Worm (Caenorhabditis elegans): ENCODE results near the gene sftb-2.

The sftb-2 gene

DNA sequence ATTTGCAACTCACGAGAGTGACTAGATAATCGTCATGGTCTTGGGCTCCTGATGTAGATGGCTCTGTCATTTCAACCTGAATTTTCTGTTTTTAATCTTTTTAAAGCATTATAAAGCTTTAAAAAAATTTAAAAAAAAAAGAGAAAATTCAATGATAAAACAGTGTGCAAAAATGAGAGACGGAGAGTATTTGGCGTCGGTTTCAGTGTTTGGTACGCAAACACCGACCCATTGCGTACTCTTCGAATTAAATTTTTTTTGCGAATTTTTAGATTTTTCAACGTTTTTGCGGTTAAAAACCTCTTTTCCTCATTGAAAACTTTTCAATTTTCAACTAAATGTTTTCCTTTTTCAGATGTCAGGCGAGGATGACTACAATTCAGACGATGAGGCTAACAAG is at the start of gene sftb-2, which contains the start of gene W03F9.2:
Gene sftb-2 (plus strand): TSS at position 356 of the 400 bp plus-strand sequence.
Gene W03F9.2 (minus strand): TSS at position 153 of the 400 bp plus-strand sequence.
- TF ChIP-seq T22C8.4 (GFP tag; IDR thresholded peaks at IDR 0.05) (no peak), flt-1 (GFP tag; IDR thresholded peaks at IDR 0.05) (peak; percentile 33; the same call in 1 of the 2 replicates), ref-1 (GFP tag; conservative IDR thresholded peaks at IDR 0.05) (no peak), med-1 (GFP tag; optimal IDR thresholded peaks at IDR 0.05; ENCODE audit: insufficient read depth) (no peak)

DNA sequence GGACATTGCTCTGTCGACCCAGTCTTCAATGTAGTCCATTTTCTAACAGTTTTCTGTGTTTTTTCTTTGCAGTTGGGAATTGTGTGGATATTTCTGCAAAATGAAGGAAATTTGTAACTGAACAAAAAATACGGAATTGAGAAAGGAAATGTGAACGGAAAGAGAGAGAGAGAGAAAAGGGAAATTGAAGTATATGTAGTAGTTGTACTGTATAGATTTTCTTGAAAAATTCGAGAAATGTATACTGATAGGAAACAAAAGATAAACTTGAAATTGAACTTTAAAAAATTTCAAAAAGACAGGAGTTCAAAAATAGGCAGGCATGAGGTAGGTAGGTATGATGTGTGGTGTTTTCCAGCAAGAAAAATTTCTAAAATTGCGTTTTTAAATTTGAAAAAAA is 44.3 kb upstream of the sftb-2 start, which contains the start of gene daam-1:
Gene daam-1 (minus strand): TSS at position 101 of the 400 bp plus-strand sequence.
- TF ChIP-seq ztf-29 (GFP tag; IDR thresholded peaks at IDR 0.05) (no peak), ref-1 (GFP tag; conservative IDR thresholded peaks at IDR 0.05) (no peak), flt-1 (GFP tag; IDR thresholded peaks at IDR 0.05) (no peak)

DNA sequence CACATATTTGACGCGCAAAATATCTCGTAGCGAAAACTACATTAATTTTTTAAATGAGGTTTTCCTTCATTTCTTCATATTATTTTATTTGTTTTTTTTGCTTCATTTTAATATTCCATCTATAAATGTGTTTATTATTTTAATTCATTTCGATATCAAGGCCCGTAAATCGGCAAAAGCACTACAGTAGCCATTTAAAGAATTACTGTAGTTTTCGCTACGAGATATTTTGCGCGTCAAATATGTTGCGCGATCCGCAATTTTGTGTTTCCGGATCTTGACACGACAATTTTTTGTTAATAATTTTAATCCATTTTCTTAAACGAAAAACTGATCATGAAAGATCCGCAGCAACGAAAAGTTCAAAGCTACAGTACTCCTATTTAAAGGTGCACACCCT is 25.9 kb upstream of the sftb-2 start:
- TF ChIP-seq T22C8.4 (GFP tag; IDR thresholded peaks at IDR 0.05) = no peak
- TF ChIP-seq cog-1 (tag; optimal IDR thresholded peaks at IDR 0.05) = no peak
- TF ChIP-seq med-1 (GFP tag; optimal IDR thresholded peaks at IDR 0.05; ENCODE audit: insufficient read depth) = no peak
- TF ChIP-seq tab-1 (GFP tag; IDR thresholded peaks at IDR 0.05) = no peak
- no peak for TF ChIP-seq klf-2 (GFP tag; conservative IDR thresholded peaks at IDR 0.05)
- no peak for TF ChIP-seq ref-1 (GFP tag; conservative IDR thresholded peaks at IDR 0.05)
- TF ChIP-seq ztf-29 (GFP tag; IDR thresholded peaks at IDR 0.05) = no peak
- TF ChIP-seq ztf-23 (GFP tag; IDR thresholded peaks at IDR 0.05) = no peak
- TF ChIP-seq flt-1 (GFP tag; IDR thresholded peaks at IDR 0.05) = no peak

- TF ChIP-seq flt-1 (GFP tag; IDR thresholded peaks at IDR 0.05) (no peak), ref-1 (GFP tag; conservative IDR thresholded peaks at IDR 0.05) (0 out of 2 replicates have a peak, but pooled peaks have one; percentile 24)
Observed at ce11 chrV:103043-103702, 24.9 kb upstream of the sftb-2 start.

DNA sequence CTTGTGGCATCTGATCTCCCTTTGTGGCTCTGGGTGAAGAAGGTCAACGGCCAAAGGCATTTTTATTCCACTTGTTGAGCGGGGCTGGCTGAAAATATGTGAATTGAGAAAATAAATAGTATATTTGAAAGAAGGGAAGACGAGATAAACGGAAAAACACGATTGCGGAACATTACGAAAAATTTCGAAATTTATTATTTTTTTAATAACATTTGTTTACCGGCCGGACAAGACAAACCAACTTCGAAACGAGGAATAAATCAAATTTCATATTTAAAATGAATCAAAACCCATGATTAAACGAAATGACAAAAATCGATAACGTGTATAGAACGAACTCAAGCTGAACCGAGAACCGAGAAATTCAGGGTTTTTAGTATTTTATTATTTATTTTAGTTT is 24.1 kb upstream of the sftb-2 start, which contains the start of gene rps-27:
Gene rps-27 (minus strand): TSS at position 101 of the 400 bp plus-strand sequence.
- TF ChIP-seq flt-1 (GFP tag; IDR thresholded peaks at IDR 0.05) (no peak), ref-1 (GFP tag; conservative IDR thresholded peaks at IDR 0.05) (no peak), med-1 (GFP tag; optimal IDR thresholded peaks at IDR 0.05; ENCODE audit: insufficient read depth) (no peak), ztf-29 (GFP tag; IDR thresholded peaks at IDR 0.05) (no peak), tab-1 (GFP tag; IDR thresholded peaks at IDR 0.05) (no peak), ztf-23 (GFP tag; IDR thresholded peaks at IDR 0.05) (no peak), klf-2 (GFP tag; conservative IDR thresholded peaks at IDR 0.05) (no peak), cog-1 (tag; optimal IDR thresholded peaks at IDR 0.05) (no peak), T22C8.4 (GFP tag; IDR thresholded peaks at IDR 0.05) (no peak)

DNA sequence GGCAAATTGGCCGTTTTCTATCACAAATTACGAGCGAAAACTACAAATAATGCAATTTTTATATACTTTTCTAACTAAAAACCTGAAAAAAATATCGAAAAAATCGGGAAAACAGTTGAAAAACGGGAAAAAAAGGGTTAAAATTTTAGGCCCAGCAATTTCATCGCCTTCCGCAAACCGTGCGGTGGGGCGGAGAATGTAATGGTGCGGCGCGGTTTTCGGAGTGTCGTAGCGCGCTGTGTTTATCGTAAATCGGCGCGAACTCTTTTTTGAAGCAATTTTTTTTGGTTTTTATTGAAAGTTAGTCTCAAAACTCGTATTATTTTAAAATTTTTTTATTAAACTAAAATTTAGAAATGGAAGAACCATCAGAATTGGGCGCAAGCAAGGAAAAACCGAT is 23.6 kb upstream of the sftb-2 start, which contains the start of gene picd-1:
Gene picd-1 (plus strand): TSS at position 352 of the 400 bp plus-strand sequence.
- TF ChIP-seq ztf-23 (GFP tag; IDR thresholded peaks at IDR 0.05) (no peak), flt-1 (GFP tag; IDR thresholded peaks at IDR 0.05) (0 out of 2 replicates have a peak, but pooled peaks have one; percentile 26), T22C8.4 (GFP tag; IDR thresholded peaks at IDR 0.05) (no peak), klf-2 (GFP tag; conservative IDR thresholded peaks at IDR 0.05) (no peak), med-1 (GFP tag; optimal IDR thresholded peaks at IDR 0.05; ENCODE audit: insufficient read depth) (no peak), ztf-29 (GFP tag; IDR thresholded peaks at IDR 0.05) (no peak), tab-1 (GFP tag; IDR thresholded peaks at IDR 0.05) (no peak), ref-1 (GFP tag; conservative IDR thresholded peaks at IDR 0.05) (no peak), cog-1 (tag; optimal IDR thresholded peaks at IDR 0.05) (peak; percentile 22)

ce11 chrV:116243-116642 is 11.8 kb upstream of the sftb-2 start:
- TF ChIP-seq T22C8.4 (GFP tag; IDR thresholded peaks at IDR 0.05) (no peak), cog-1 (tag; optimal IDR thresholded peaks at IDR 0.05) (no peak), tab-1 (GFP tag; IDR thresholded peaks at IDR 0.05) (no peak), ztf-29 (GFP tag; IDR thresholded peaks at IDR 0.05) (no peak), flt-1 (GFP tag; IDR thresholded peaks at IDR 0.05) (no peak), ztf-23 (GFP tag; IDR thresholded peaks at IDR 0.05) (no peak), klf-2 (GFP tag; conservative IDR thresholded peaks at IDR 0.05) (no peak), med-1 (GFP tag; optimal IDR thresholded peaks at IDR 0.05; ENCODE audit: insufficient read depth) (no peak)

ce11 chrV:117312-117711 is 10.7 kb upstream of the sftb-2 start:
- no peak for TF ChIP-seq med-1 (GFP tag; optimal IDR thresholded peaks at IDR 0.05; ENCODE audit: insufficient read depth)
- TF ChIP-seq ztf-23 (GFP tag; IDR thresholded peaks at IDR 0.05) = no peak
- TF ChIP-seq ref-1 (GFP tag; conservative IDR thresholded peaks at IDR 0.05) = no peak
- no peak for TF ChIP-seq klf-2 (GFP tag; conservative IDR thresholded peaks at IDR 0.05)
- TF ChIP-seq tab-1 (GFP tag; IDR thresholded peaks at IDR 0.05) = no peak
- no peak for TF ChIP-seq flt-1 (GFP tag; IDR thresholded peaks at IDR 0.05)
- no peak for TF ChIP-seq ztf-29 (GFP tag; IDR thresholded peaks at IDR 0.05)
- no peak for TF ChIP-seq T22C8.4 (GFP tag; IDR thresholded peaks at IDR 0.05)
- no peak for TF ChIP-seq cog-1 (tag; optimal IDR thresholded peaks at IDR 0.05)

- TF ChIP-seq klf-2 (GFP tag; conservative IDR thresholded peaks at IDR 0.05) = no peak
- no peak for TF ChIP-seq ztf-29 (GFP tag; IDR thresholded peaks at IDR 0.05)
- no peak for TF ChIP-seq med-1 (GFP tag; optimal IDR thresholded peaks at IDR 0.05; ENCODE audit: insufficient read depth)
- TF ChIP-seq cog-1 (tag; optimal IDR thresholded peaks at IDR 0.05) = no peak
- no peak for TF ChIP-seq flt-1 (GFP tag; IDR thresholded peaks at IDR 0.05)
- TF ChIP-seq tab-1 (GFP tag; IDR thresholded peaks at IDR 0.05) = no peak
- no peak for TF ChIP-seq T22C8.4 (GFP tag; IDR thresholded peaks at IDR 0.05)
- TF ChIP-seq ref-1 (GFP tag; conservative IDR thresholded peaks at IDR 0.05) = no peak
- TF ChIP-seq ztf-23 (GFP tag; IDR thresholded peaks at IDR 0.05) = no peak
Observed at ce11 chrV:122249-122648, 5.8 kb upstream of the sftb-2 start.

ce11 chrV:122750-123149 is 5.3 kb upstream of the sftb-2 start, which contains the start of gene cgp-1:
Gene cgp-1, minus strand, starts transcription at chrV:122789.
- TF ChIP-seq tab-1 (GFP tag; IDR thresholded peaks at IDR 0.05) (no peak), flt-1 (GFP tag; IDR thresholded peaks at IDR 0.05) (no peak), ztf-23 (GFP tag; IDR thresholded peaks at IDR 0.05) (no peak), T22C8.4 (GFP tag; IDR thresholded peaks at IDR 0.05) (no peak), med-1 (GFP tag; optimal IDR thresholded peaks at IDR 0.05; ENCODE audit: insufficient read depth) (no peak), ztf-29 (GFP tag; IDR thresholded peaks at IDR 0.05) (no peak)
